Worm (Caenorhabditis elegans): Measurements from ENCODE around the gene nhr-146.
"Not testable (repeated sequence)": the region's sequence is repeated elsewhere in the genome, so short reads cannot be mapped to it uniquely, and the experiment has no call there.

Gene nhr-146

ce11 chrIV:1645198-1645597 lies 18.6 kb downstream of the nhr-146 start, which contains the start of gene nhr-274:
Gene nhr-274 (minus strand): TSS chrIV:1645298.
- TF ChIP-seq nhr-43 (tag; optimal IDR thresholded peaks at IDR 0.05; ENCODE audit: poor library complexity, severe bottlenecking); nhr-11 (tag; optimal IDR thresholded peaks at IDR 0.05); jun-1 (tag; optimal IDR thresholded peaks at IDR 0.05): not testable (repeated sequence)

ce11 chrIV:1649349-1649748 lies 22.7 kb downstream of the nhr-146 start:
- TF ChIP-seq nfya-1 (tag; optimal IDR thresholded peaks at IDR 0.05; ENCODE audit: insufficient read depth) (peak; percentile 96), daf-12 (tag; optimal IDR thresholded peaks at IDR 0.05) (no peak)

- TF ChIP-seq jun-1 (tag; optimal IDR thresholded peaks at IDR 0.05) (peak; percentile 61), ztf-11 (tag; optimal IDR thresholded peaks at IDR 0.05) (no peak), lin-15B (tag; optimal IDR thresholded peaks at IDR 0.05) (peak; percentile 29), snpc-4 (tag; optimal IDR thresholded peaks at IDR 0.05) (no peak), pha-4 (tag; optimal IDR thresholded peaks at IDR 0.05) (peak; percentile 62), skn-1 (tag; optimal IDR thresholded peaks at IDR 0.05) (peak; percentile 74), lin-39 (tag; optimal IDR thresholded peaks at IDR 0.05) (peak; percentile 55), nfya-1 (tag; optimal IDR thresholded peaks at IDR 0.05; ENCODE audit: insufficient read depth) (peak; percentile 11), hmg-11 (tag; optimal IDR thresholded peaks at IDR 0.05) (peak; percentile 53), nhr-67 (tag; optimal IDR thresholded peaks at IDR 0.05) (no peak), pqm-1 (tag; optimal IDR thresholded peaks at IDR 0.05) (peak; percentile 5), elt-2 (tag; optimal IDR thresholded peaks at IDR 0.05) (peak; percentile 41)
Observed at ce11 chrIV:1649794-1650193, 23.2 kb downstream of the nhr-146 start.

- TF ChIP-seq elt-2 (tag; optimal IDR thresholded peaks at IDR 0.05) (peak; percentile 42), egl-5 (tag; optimal IDR thresholded peaks at IDR 0.05) (no peak), nhr-12 (tag; optimal IDR thresholded peaks at IDR 0.05) (no peak), mdl-1 (tag; optimal IDR thresholded peaks at IDR 0.05) (no peak), tbx-2 (tag; optimal IDR thresholded peaks at IDR 0.05) (no peak), egl-27 (tag; optimal IDR thresholded peaks at IDR 0.05) (no peak), ceh-16 (tag; optimal IDR thresholded peaks at IDR 0.05) (no peak), nhr-25 (tag; optimal IDR thresholded peaks at IDR 0.05) (peak; percentile 79), aly-2 (tag; optimal IDR thresholded peaks at IDR 0.05) (no peak), nhr-43 (tag; optimal IDR thresholded peaks at IDR 0.05; ENCODE audit: poor library complexity, severe bottlenecking) (peak; percentile 2), nhr-76 (tag; optimal IDR thresholded peaks at IDR 0.05) (no peak), nfya-1 (tag; optimal IDR thresholded peaks at IDR 0.05; ENCODE audit: insufficient read depth) (peak; percentile 43), ceh-82 (tag; optimal IDR thresholded peaks at IDR 0.05) (no peak), mml-1 (tag; optimal IDR thresholded peaks at IDR 0.05) (no peak), unc-62 (GFP tag; optimal IDR thresholded peaks at IDR 0.05) (no peak), skn-1 (tag; optimal IDR thresholded peaks at IDR 0.05) (no peak), lsy-12 (tag; optimal IDR thresholded peaks at IDR 0.05) (no peak), ztf-4 (tag; optimal IDR thresholded peaks at IDR 0.05) (no peak), pqm-1 (tag; optimal IDR thresholded peaks at IDR 0.05) (no peak), ceh-9 (tag; optimal IDR thresholded peaks at IDR 0.05) (no peak), daf-12 (tag; optimal IDR thresholded peaks at IDR 0.05) (no peak), unc-39 (tag; optimal IDR thresholded peaks at IDR 0.05) (no peak), nhr-11 (tag; optimal IDR thresholded peaks at IDR 0.05) (no peak), nhr-23 (tag; optimal IDR thresholded peaks at IDR 0.05) (peak; percentile 61), hmg-11 (tag; optimal IDR thresholded peaks at IDR 0.05) (no peak), R02D3.7 (tag; optimal IDR thresholded peaks at IDR 0.05) (no peak), fkh-2 (tag; optimal IDR thresholded peaks at IDR 0.05) (no peak), lin-15B (tag; optimal IDR thresholded peaks at IDR 0.05) (no peak), jun-1 (tag; optimal IDR thresholded peaks at IDR 0.05) (peak; percentile 5), sea-2 (GFP tag; optimal IDR thresholded peaks at IDR 0.05) (no peak), nhr-28 (tag; optimal IDR thresholded peaks at IDR 0.05) (no peak), elt-3 (tag; optimal IDR thresholded peaks at IDR 0.05) (no peak), snpc-4 (tag; optimal IDR thresholded peaks at IDR 0.05) (no peak), fos-1 (tag; optimal IDR thresholded peaks at IDR 0.05) (no peak), pha-4 (tag; optimal IDR thresholded peaks at IDR 0.05) (peak; percentile 67)
Observed at ce11 chrIV:1655312-1655711, 28.7 kb downstream of the nhr-146 start.

Data from whole organism, L3 larva.